Worm (Caenorhabditis elegans) whole organism, midembryonic: Measurements from ENCODE around the gene pst-2.

Experiments
- T22C8.4 ChIP-seq: fragments of 200-800 bp; sonication (Bioruptor generic); IDR thresholded peaks from 2 replicates; pipeline ENCODE4 v1.3.6; 2022; ENCODE audit warnings: missing genetic modification characterization, missing compliant biosample characterization
- cog-1 ChIP-seq: sonication (generic microtip); optimal IDR thresholded peaks from 2 replicates; lab custom pipeline; 2016; ENCODE audit warnings: missing genetic modification characterization, missing compliant biosample characterization
- flt-1 ChIP-seq: fragments of 200-800 bp; sonication (Bioruptor generic); IDR thresholded peaks from 2 replicates; pipeline ENCODE4 v1.3.6; 2022; ENCODE audit warnings: missing genetic modification characterization, missing compliant biosample characterization
- klf-2 ChIP-seq: fragments of 200-800 bp; sonication (Bioruptor generic); conservative IDR thresholded peaks from 2 replicates; pipeline ENCODE4 v1.3.6; 2022; ENCODE audit warnings: missing genetic modification reagents, missing genetic modification characterization, missing compliant biosample characterization
- med-1 ChIP-seq: sonication (generic microtip); optimal IDR thresholded peaks from 2 replicates; lab custom pipeline; 2017; ENCODE audit warnings: missing genetic modification characterization, mild to moderate bottlenecking, missing compliant biosample characterization, antibody characterized with exemption, missing genetic modification reagents; ENCODE audit not compliant: insufficient read depth
- tab-1 ChIP-seq: fragments of 200-800 bp; sonication (Bioruptor generic); IDR thresholded peaks from 2 replicates; pipeline ENCODE4 v1.3.6; 2022; ENCODE audit warnings: missing genetic modification characterization, missing compliant biosample characterization
- ztf-23 ChIP-seq: fragments of 200-800 bp; sonication (Bioruptor generic); IDR thresholded peaks from 2 replicates; pipeline ENCODE4 v1.3.6; 2022; ENCODE audit warnings: missing genetic modification reagents, missing genetic modification characterization, missing compliant biosample characterization
- ztf-29 ChIP-seq: fragments of 200-800 bp; sonication (Bioruptor generic); IDR thresholded peaks from 2 replicates; pipeline ENCODE4 v1.3.6; 2022; ENCODE audit warnings: missing genetic modification reagents, missing genetic modification characterization, missing compliant biosample characterization

ce11 chrIII:5639893-5640292 lies 40.3 kb upstream of the pst-2 start:
- TF ChIP-seq flt-1 (GFP tag; lab: Robert Waterston, UW) = no peak
- TF ChIP-seq ztf-23 (GFP tag; lab: Robert Waterston, UW) = no peak
- TF ChIP-seq med-1 (GFP tag; lab: Kevin White, UChicago) = no peak
- TF ChIP-seq ztf-29 (GFP tag; lab: Robert Waterston, UW) = no peak
- TF ChIP-seq tab-1 (GFP tag; lab: Robert Waterston, UW) = no peak
- no peak for TF ChIP-seq klf-2 (GFP tag; lab: Robert Waterston, UW)
- TF ChIP-seq cog-1 = no peak
- TF ChIP-seq T22C8.4 (GFP tag; lab: Robert Waterston, UW) = no peak
